Fruit fly (Drosophila melanogaster): ENCODE data around the gene ttm2.

Gene ttm2

dm6 chr3L:299952-300605 lies 25.1 kb downstream of the ttm2 start:
- TF ChIP-seq ey (GFP tag; optimal IDR thresholded peaks at IDR 0.05) = no peak
- TF ChIP-seq Vsx2 (GFP tag; optimal IDR thresholded peaks at IDR 0.05; ENCODE audit: partially characterized antibody) = no peak
- TF ChIP-seq tai (GFP tag; optimal IDR thresholded peaks at IDR 0.05) = no peak
- TF ChIP-seq rgr (GFP tag; optimal IDR thresholded peaks at IDR 0.05) = no peak
- TF ChIP-seq Abd-B (GFP tag; optimal IDR thresholded peaks at IDR 0.05) = no peak

DNA sequence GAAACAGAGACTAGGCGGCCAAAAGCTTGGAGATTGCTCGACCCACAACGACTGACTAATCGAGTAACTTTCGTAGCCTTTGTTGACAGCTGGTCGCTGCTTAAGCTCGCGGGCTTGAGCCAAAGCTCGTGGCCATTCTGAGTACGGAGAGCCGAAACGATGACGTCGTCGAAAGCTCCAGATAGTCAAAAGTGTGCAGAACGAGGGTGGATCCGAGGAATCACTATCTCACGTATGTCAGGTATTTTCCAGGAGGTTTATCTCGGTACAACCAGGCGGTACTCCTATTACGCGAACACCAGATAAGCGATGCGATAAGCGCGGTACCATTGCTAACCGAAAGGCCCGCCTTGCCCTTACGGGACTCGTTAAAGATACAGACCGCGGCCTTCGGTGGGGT lies 36.7 kb downstream of the ttm2 start:
- TF ChIP-seq Hr83 (GFP tag; optimal IDR thresholded peaks at IDR 0.05; ENCODE audit: poor library complexity, severe bottlenecking) (peak; percentile 50), usp (GFP tag; optimal IDR thresholded peaks at IDR 0.05) (no peak), Jra (GFP tag; optimal IDR thresholded peaks at IDR 0.05) (peak; percentile 11)

- no peak for TF ChIP-seq HLH106 (tag; optimal IDR thresholded peaks at IDR 0.05)
- TF ChIP-seq CrebA (GFP tag; optimal IDR thresholded peaks at IDR 0.05; ENCODE audit: borderline replicate concordance) = no peak
- TF ChIP-seq N (GFP tag; optimal IDR thresholded peaks at IDR 0.05) = no peak
- TF ChIP-seq OdsH (GFP tag; optimal IDR thresholded peaks at IDR 0.05) = no peak
- no peak for TF ChIP-seq lola (GFP tag; optimal IDR thresholded peaks at IDR 0.05)
- TF ChIP-seq Dif (GFP tag; optimal IDR thresholded peaks at IDR 0.05; ENCODE audit: partially characterized antibody) = no peak
- no peak for TF ChIP-seq ey (GFP tag; optimal IDR thresholded peaks at IDR 0.05)
- no peak for TF ChIP-seq Hnf4 (GFP tag; optimal IDR thresholded peaks at IDR 0.05)
- TF ChIP-seq Abd-B (GFP tag; optimal IDR thresholded peaks at IDR 0.05) = no peak
- no peak for TF ChIP-seq dl (GFP tag; optimal IDR thresholded peaks at IDR 0.05; ENCODE audit: insufficient read depth in 1 of 2, partially characterized antibody in 2 of 2)
- TF ChIP-seq Sp1 (GFP tag; optimal IDR thresholded peaks at IDR 0.05) = no peak
- no peak for TF ChIP-seq dsf (GFP tag; optimal IDR thresholded peaks at IDR 0.05; ENCODE audit: borderline replicate concordance)
- no peak for TF ChIP-seq br (GFP tag; optimal IDR thresholded peaks at IDR 0.05)
Observed at dm6 chr3L:312323-312722, 37.4 kb downstream of the ttm2 start.

DNA sequence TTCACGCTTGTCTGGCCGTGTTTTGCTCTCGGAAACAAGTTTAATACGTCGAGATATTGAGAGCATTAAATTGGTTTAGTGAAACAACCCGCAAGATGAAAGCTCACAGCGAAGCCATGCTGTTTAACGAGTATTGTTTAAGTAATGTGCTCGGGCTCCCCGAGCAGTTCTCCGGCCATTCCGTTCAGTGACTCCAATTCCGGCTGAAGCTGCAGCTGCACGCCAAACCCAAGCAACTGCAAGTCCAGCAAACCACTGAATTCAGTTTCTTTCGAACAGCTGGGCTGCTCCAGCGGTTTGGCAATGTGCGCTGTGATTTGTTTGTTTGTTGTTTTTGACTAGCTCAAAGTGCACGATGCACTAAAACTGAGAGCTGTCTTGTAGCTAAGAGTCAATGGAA lies 40.2 kb downstream of the ttm2 start:
- TF ChIP-seq Dfd (GFP tag; optimal IDR thresholded peaks at IDR 0.05) = no peak
- TF ChIP-seq Rel (GFP tag; optimal IDR thresholded peaks at IDR 0.05) = no peak
- no peak for TF ChIP-seq Rel (tag; optimal IDR thresholded peaks at IDR 0.05)
- no peak for TF ChIP-seq OdsH (GFP tag; optimal IDR thresholded peaks at IDR 0.05)
- no peak for TF ChIP-seq Jra (GFP tag; optimal IDR thresholded peaks at IDR 0.05)
- TF ChIP-seq Sp1 (GFP tag; optimal IDR thresholded peaks at IDR 0.05) = no peak
- no peak for TF ChIP-seq CG32264 (GFP tag; optimal IDR thresholded peaks at IDR 0.05)
- TF ChIP-seq Abd-B (GFP tag; optimal IDR thresholded peaks at IDR 0.05) = no peak
- TF ChIP-seq jim (GFP tag; optimal IDR thresholded peaks at IDR 0.05) = no peak
- no peak for TF ChIP-seq psq (GFP tag; optimal IDR thresholded peaks at IDR 0.05)
- TF ChIP-seq N (GFP tag; optimal IDR thresholded peaks at IDR 0.05) = no peak
- TF ChIP-seq lola (GFP tag; optimal IDR thresholded peaks at IDR 0.05) = no peak
- TF ChIP-seq Hr78 (GFP tag; optimal IDR thresholded peaks at IDR 0.05) = no peak
- TF ChIP-seq brk (GFP tag; optimal IDR thresholded peaks at IDR 0.05) = no peak
- no peak for TF ChIP-seq Dif (GFP tag; optimal IDR thresholded peaks at IDR 0.05; ENCODE audit: partially characterized antibody)
- TF ChIP-seq dmrt93B (GFP tag; optimal IDR thresholded peaks at IDR 0.05) = no peak

DNA sequence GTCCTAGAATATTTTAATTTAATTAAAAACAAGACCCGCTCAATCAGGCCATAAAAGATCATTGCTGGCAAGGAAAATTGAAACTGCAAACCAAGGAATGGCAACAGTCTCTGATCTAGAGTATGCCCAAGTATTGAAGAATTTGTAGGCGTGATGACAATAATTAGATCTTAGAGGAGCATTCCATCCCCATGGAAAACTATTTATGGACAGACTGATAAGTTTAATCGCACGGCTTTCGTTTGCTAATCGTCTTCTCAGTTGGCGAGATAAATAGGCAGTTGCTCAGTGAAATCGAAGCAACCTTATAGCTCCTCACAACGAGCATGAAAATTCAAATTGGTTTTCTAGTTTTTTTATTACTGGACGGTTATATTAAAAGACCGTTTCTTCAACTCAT lies 41.8 kb downstream of the ttm2 start, which contains the start of gene ddbt:
ddbt (plus strand) TSS at position 301 of the 400 bp plus-strand sequence.
- TF ChIP-seq dmrt93B (GFP tag; optimal IDR thresholded peaks at IDR 0.05) = no peak
- TF ChIP-seq rgr (GFP tag; optimal IDR thresholded peaks at IDR 0.05) = no peak
- TF ChIP-seq Hr83 (GFP tag; optimal IDR thresholded peaks at IDR 0.05; ENCODE audit: poor library complexity, severe bottlenecking) = no peak
- no peak for TF ChIP-seq woc (GFP tag; optimal IDR thresholded peaks at IDR 0.05)
- no peak for TF ChIP-seq Hnf4 (GFP tag; optimal IDR thresholded peaks at IDR 0.05)
- no peak for TF ChIP-seq Hr78 (GFP tag; optimal IDR thresholded peaks at IDR 0.05)
- no peak for TF ChIP-seq Rel (GFP tag; optimal IDR thresholded peaks at IDR 0.05)
- TF ChIP-seq Rel (tag; optimal IDR thresholded peaks at IDR 0.05) = no peak
- no peak for TF ChIP-seq br (GFP tag; optimal IDR thresholded peaks at IDR 0.05)
- TF ChIP-seq Dfd (GFP tag; optimal IDR thresholded peaks at IDR 0.05) = no peak
- TF ChIP-seq fru (GFP tag; optimal IDR thresholded peaks at IDR 0.05) = no peak
- no peak for TF ChIP-seq tai (GFP tag; optimal IDR thresholded peaks at IDR 0.05)
- TF ChIP-seq dsf (GFP tag; optimal IDR thresholded peaks at IDR 0.05; ENCODE audit: borderline replicate concordance) = no peak
- no peak for TF ChIP-seq CG9705 (GFP tag; optimal IDR thresholded peaks at IDR 0.05)
- no peak for TF ChIP-seq ey (GFP tag; optimal IDR thresholded peaks at IDR 0.05)

All from whole organism, wandering third instar larva.